Fruit fly (Drosophila melanogaster) whole organism, embryonic: ENCODE results near the gene Gr63a.

Experiments used
- CG10147 ChIP-seq: fragments of 200-800 bp; sonication (Bioruptor generic); optimal IDR thresholded peaks from 2 replicates; lab custom pipeline; 2019; ENCODE audit warnings: missing biosample characterization, mild to moderate bottlenecking, missing genetic modification characterization, moderate library complexity
- CG10959 ChIP-seq: fragments of 200-800 bp; sonication (Bioruptor generic); IDR thresholded peaks from 2 replicates; pipeline ENCODE4 v1.3.6; 2022; ENCODE audit warnings: missing biosample characterization, missing genetic modification characterization
- CG11723 ChIP-seq: fragments of 200-800 bp; sonication (Bioruptor generic); optimal IDR thresholded peaks from 2 replicates; lab custom pipeline; 2017; ENCODE audit warnings: missing biosample characterization, mild to moderate bottlenecking, missing genetic modification characterization
- CG12391 ChIP-seq: fragments of 200-800 bp; sonication (Bioruptor generic); optimal IDR thresholded peaks from 3 replicates; lab custom pipeline; 2018; ENCODE audit warnings: missing biosample characterization, mild to moderate bottlenecking, missing genetic modification characterization, moderate library complexity
- CG15073 ChIP-seq: fragments of 200-800 bp; sonication (Bioruptor generic); optimal IDR thresholded peaks from 2 replicates; lab custom pipeline; 2016; ENCODE audit warnings: missing biosample characterization, missing genetic modification characterization
- CG15601 ChIP-seq: fragments of 200-800 bp; sonication (Bioruptor generic); optimal IDR thresholded peaks from 3 replicates; lab custom pipeline; 2019; ENCODE audit warnings: missing biosample characterization, mild to moderate bottlenecking, missing genetic modification characterization, moderate library complexity
- CG16863 ChIP-seq: fragments of 200-800 bp; sonication (Bioruptor generic); optimal IDR thresholded peaks from 3 replicates; lab custom pipeline; 2016; ENCODE audit warnings: missing biosample characterization, missing genetic modification characterization
- CG17328 ChIP-seq: fragments of 200-800 bp; sonication (Bioruptor generic); IDR thresholded peaks from 2 replicates; pipeline ENCODE4 v1.3.6; 2022; ENCODE audit warnings: missing biosample characterization, missing genetic modification characterization
- CG17385 ChIP-seq: fragments of 200-800 bp; sonication (Bioruptor generic); optimal IDR thresholded peaks from 3 replicates; lab custom pipeline; 2018; ENCODE audit warnings: missing biosample characterization, mild to moderate bottlenecking, missing genetic modification characterization
- CG17568 ChIP-seq: fragments of 200-800 bp; sonication (Bioruptor generic); optimal IDR thresholded peaks from 2 replicates; lab custom pipeline; 2018; ENCODE audit warnings: missing biosample characterization, mild to moderate bottlenecking, missing genetic modification characterization, moderate library complexity
- CG1792 ChIP-seq: fragments of 200-800 bp; sonication (Bioruptor generic); optimal IDR thresholded peaks from 2 replicates; lab custom pipeline; 2016; ENCODE audit warnings: missing biosample characterization, missing genetic modification characterization
- CG18764 ChIP-seq: fragments of 200-800 bp; sonication (Bioruptor generic); optimal IDR thresholded peaks from 3 replicates; lab custom pipeline; 2016; ENCODE audit warnings: missing biosample characterization, missing genetic modification characterization
- CG3065 ChIP-seq: fragments of 200-800 bp; sonication (Bioruptor generic); optimal IDR thresholded peaks from 2 replicates; lab custom pipeline; 2016; ENCODE audit warnings: missing biosample characterization, missing genetic modification characterization
- CG3163 ChIP-seq: fragments of 200-800 bp; sonication (Bioruptor generic); optimal IDR thresholded peaks from 3 replicates; lab custom pipeline; 2016; ENCODE audit warnings: missing biosample characterization, missing genetic modification characterization
- CG4854 ChIP-seq: fragments of 200-800 bp; sonication (Bioruptor generic); optimal IDR thresholded peaks from 2 replicates; lab custom pipeline; 2016; ENCODE audit warnings: missing biosample characterization, missing genetic modification characterization, inconsistent platforms
- CG7839 ChIP-seq: fragments of 200-800 bp; sonication (Bioruptor generic); optimal IDR thresholded peaks from 3 replicates; lab custom pipeline; 2018; ENCODE audit warnings: missing biosample characterization, mild to moderate bottlenecking, missing genetic modification characterization, moderate library complexity
- CG8089 ChIP-seq: fragments of 200-800 bp; sonication (Bioruptor generic); optimal IDR thresholded peaks from 3 replicates; lab custom pipeline; 2016; ENCODE audit warnings: missing biosample characterization, missing genetic modification characterization
- CG8290 ChIP-seq, 3 experiments: fragments of 200-800 bp; sonication (Bioruptor generic); optimal IDR thresholded peaks; 2 replicates each; lab custom pipeline; 2016 to 2019; ENCODE audit warnings: missing biosample characterization in 3 of 3, missing genetic modification characterization in 3 of 3, mild to moderate bottlenecking in 2 of 3, moderate library complexity in 1 of 3
- CG9727 ChIP-seq: fragments of 200-800 bp; sonication (Bioruptor generic); optimal IDR thresholded peaks from 3 replicates; lab custom pipeline; 2017; ENCODE audit warnings: missing biosample characterization, mild to moderate bottlenecking, missing genetic modification characterization
- CG9876 ChIP-seq: fragments of 200-800 bp; sonication (Bioruptor generic); optimal IDR thresholded peaks from 2 replicates; lab custom pipeline; 2016; ENCODE audit warnings: missing biosample characterization, missing genetic modification characterization
- Dbx ChIP-seq: fragments of 200-800 bp; sonication (Bioruptor generic); IDR thresholded peaks from 3 replicates; pipeline ENCODE4 v1.3.6; 2022; ENCODE audit warnings: missing biosample characterization, missing genetic modification characterization
- Dfd ChIP-seq, 2 experiments: fragments of >200 bp; optimal IDR thresholded peaks; 2 replicates each; lab custom pipeline; 2017; ENCODE audit warnings: missing biosample characterization in 2 of 2, missing genetic modification characterization in 2 of 2
- Gug ChIP-seq: fragments of 200-800 bp; sonication (Bioruptor generic); IDR thresholded peaks from 4 replicates; pipeline ENCODE4 v1.3.6; 2022; ENCODE audit warnings: missing biosample characterization, missing genetic modification characterization
- Hey ChIP-seq: fragments of 200-800 bp; sonication (Bioruptor generic); optimal IDR thresholded peaks from 3 replicates; lab custom pipeline; 2018; ENCODE audit warnings: missing biosample characterization, mild to moderate bottlenecking, missing genetic modification characterization
- Hmr ChIP-seq: fragments of 200-800 bp; sonication (Bioruptor generic); optimal IDR thresholded peaks from 3 replicates; lab custom pipeline; 2017; ENCODE audit warnings: mild to moderate bottlenecking, missing biosample characterization, missing genetic modification reagents, missing genetic modification characterization
- MTF-1 ChIP-seq: fragments of 200-800 bp; sonication (Bioruptor generic); optimal IDR thresholded peaks from 2 replicates; lab custom pipeline; 2018; ENCODE audit warnings: missing biosample characterization, mild to moderate bottlenecking, missing genetic modification characterization, borderline replicate concordance
- NC2α ChIP-seq: fragments of 200-800 bp; sonication (Bioruptor generic); optimal IDR thresholded peaks from 2 replicates; lab custom pipeline; 2016; ENCODE audit warnings: missing biosample characterization, missing genetic modification characterization
- NfI ChIP-seq: fragments of 200-800 bp; sonication (Bioruptor generic); optimal IDR thresholded peaks from 3 replicates; lab custom pipeline; 2018; ENCODE audit warnings: missing biosample characterization, mild to moderate bottlenecking, missing genetic modification characterization, moderate library complexity
- Oli ChIP-seq: fragments of 200-800 bp; sonication (Bioruptor generic); optimal IDR thresholded peaks from 2 replicates; lab custom pipeline; 2018; ENCODE audit warnings: missing biosample characterization, mild to moderate bottlenecking, missing genetic modification characterization, moderate library complexity
- Sry-β ChIP-seq: fragments of 200-800 bp; sonication (Bioruptor generic); optimal IDR thresholded peaks from 2 replicates; lab custom pipeline; 2018; ENCODE audit warnings: missing biosample characterization, mild to moderate bottlenecking, missing genetic modification characterization, moderate library complexity
- ara ChIP-seq: fragments of 200-800 bp; sonication (Bioruptor generic); IDR thresholded peaks from 2 replicates; pipeline ENCODE4 v1.3.6; 2022; ENCODE audit warnings: missing biosample characterization, missing genetic modification characterization
- ase ChIP-seq: fragments of 200-800 bp; sonication (Bioruptor generic); IDR thresholded peaks from 3 replicates; pipeline ENCODE4 v1.3.6; 2022; ENCODE audit warnings: missing biosample characterization, missing genetic modification characterization
- bbx ChIP-seq: fragments of 200-800 bp; sonication (Bioruptor generic); IDR thresholded peaks from 2 replicates; pipeline ENCODE4 v1.3.6; 2022; ENCODE audit warnings: missing biosample characterization, missing genetic modification characterization; ENCODE audit not compliant: partially characterized antibody
- bigmax ChIP-seq: fragments of 200-800 bp; sonication (Bioruptor generic); optimal IDR thresholded peaks from 2 replicates; lab custom pipeline; 2018; ENCODE audit warnings: missing biosample characterization, mild to moderate bottlenecking, missing genetic modification characterization
- chinmo ChIP-seq: fragments of 200-800 bp; sonication (Bioruptor generic); IDR thresholded peaks from 4 replicates; pipeline ENCODE4 v1.3.6; 2022; ENCODE audit warnings: missing biosample characterization, missing genetic modification characterization; ENCODE audit not compliant: partially characterized antibody
- corto ChIP-seq: fragments of 200-800 bp; sonication (Bioruptor generic); optimal IDR thresholded peaks from 2 replicates; lab custom pipeline; 2016; ENCODE audit warnings: missing biosample characterization, mild to moderate bottlenecking, missing genetic modification characterization, moderate library complexity
- dimm ChIP-seq: fragments of 200-800 bp; sonication (Bioruptor generic); IDR thresholded peaks from 2 replicates; pipeline ENCODE4 v1.3.6; 2022; ENCODE audit warnings: missing biosample characterization, missing genetic modification characterization
- exex ChIP-seq: fragments of 200-800 bp; sonication (Bioruptor generic); optimal IDR thresholded peaks from 4 replicates; lab custom pipeline; 2018; ENCODE audit warnings: missing biosample characterization, mild to moderate bottlenecking, missing genetic modification characterization, moderate library complexity
- fd64A ChIP-seq: fragments of 200-800 bp; sonication (Bioruptor generic); optimal IDR thresholded peaks from 3 replicates; lab custom pipeline; 2018; ENCODE audit warnings: missing biosample characterization, mild to moderate bottlenecking, missing genetic modification characterization
- insv ChIP-seq, 2 experiments: fragments of 200-800 bp; sonication (Bioruptor generic); optimal IDR thresholded peaks; 3 replicates each; lab custom pipeline; 2016 to 2018; ENCODE audit warnings: missing biosample characterization in 2 of 2, missing genetic modification characterization in 2 of 2
- klu ChIP-seq: fragments of 200-800 bp; sonication (Bioruptor generic); IDR thresholded peaks from 2 replicates; pipeline ENCODE4 v1.3.6; 2022; ENCODE audit warnings: missing biosample characterization, missing genetic modification characterization
- lmd ChIP-seq: fragments of 200-800 bp; sonication (Bioruptor generic); IDR thresholded peaks from 2 replicates; pipeline ENCODE4 v1.3.6; 2022; ENCODE audit warnings: missing biosample characterization, missing genetic modification characterization
- nerfin-1 ChIP-seq: fragments of 200-800 bp; sonication (Bioruptor generic); optimal IDR thresholded peaks from 3 replicates; lab custom pipeline; 2019; ENCODE audit warnings: missing biosample characterization, mild to moderate bottlenecking, missing genetic modification characterization, moderate library complexity
- pros ChIP-seq: fragments of 200-800 bp; sonication (Bioruptor generic); optimal IDR thresholded peaks from 3 replicates; lab custom pipeline; 2019; ENCODE audit warnings: missing biosample characterization, mild to moderate bottlenecking, missing genetic modification characterization, moderate library complexity
- ssp ChIP-seq: fragments of 200-800 bp; sonication (Bioruptor generic); IDR thresholded peaks from 2 replicates; pipeline ENCODE4 v1.3.6; 2022; ENCODE audit warnings: missing biosample characterization, missing genetic modification characterization
- sug ChIP-seq: fragments of 200-800 bp; optimal IDR thresholded peaks from 2 replicates; lab custom pipeline; 2019; ENCODE audit warnings: missing biosample characterization, mild to moderate bottlenecking, missing genetic modification characterization, moderate library complexity
- tna ChIP-seq: fragments of 200-800 bp; sonication (Bioruptor generic); IDR thresholded peaks from 2 replicates; pipeline ENCODE4 v1.3.6; 2022; ENCODE audit warnings: missing biosample characterization, missing genetic modification characterization; ENCODE audit not compliant: partially characterized antibody
- vvl ChIP-seq: fragments of 200-800 bp; sonication (Bioruptor generic); IDR thresholded peaks from 2 replicates; pipeline ENCODE4 v1.3.6; 2022; ENCODE audit warnings: missing biosample characterization, missing genetic modification characterization
- zf30C ChIP-seq: fragments of 200-800 bp; sonication (Bioruptor generic); optimal IDR thresholded peaks from 3 replicates; lab custom pipeline; 2018; ENCODE audit warnings: missing biosample characterization, mild to moderate bottlenecking, missing genetic modification characterization

Gr63a gene

dm6 chr3L:3902491-3903198 lies 6.2 kb upstream of the Gr63a start, which contains the start of gene Ubi-p63E (continued):
- TF ChIP-seq CG10147 (GFP tag; lab: Kevin White, UChicago): peak; percentile 2
- peak; percentile 30 for TF ChIP-seq CG18764 (GFP tag; lab: Kevin White, UChicago)
- no peak for TF ChIP-seq Dfd (GFP tag; optimal IDR thresholded peaks at IDR 0.05; lab: Kevin White, UChicago)
- peak; percentile 39 for TF ChIP-seq nerfin-1 (tag; lab: Kevin White, UChicago)
- no peak for TF ChIP-seq CG3065 (GFP tag; lab: Kevin White, UChicago)
- TF ChIP-seq Hmr (GFP tag; lab: Kevin White, UChicago): peak; percentile 46
- peak; percentile 35 for TF ChIP-seq CG8089 (GFP tag; lab: Kevin White, UChicago)
- no peak for TF ChIP-seq CG10959 (GFP tag; lab: Robert Waterston, UW)
- TF ChIP-seq ssp: no peak
- TF ChIP-seq CG9876 (GFP tag; lab: Kevin White, UChicago): peak; percentile 21
- peak; percentile 40 for TF ChIP-seq CG3163 (GFP tag; lab: Kevin White, UChicago)
- TF ChIP-seq zf30C (GFP tag; lab: Kevin White, UChicago): peak; percentile 98
- no peak for TF ChIP-seq CG17568 (GFP tag; lab: Kevin White, UChicago)
- peak; percentile 72 for TF ChIP-seq CG12391 (tag; lab: Kevin White, UChicago)
- peak; percentile 12 for TF ChIP-seq sug (tag; lab: Kevin White, UChicago)
- TF ChIP-seq klu (GFP tag; lab: Robert Waterston, UW): no peak
- TF ChIP-seq exex (tag; lab: Kevin White, UChicago): peak; percentile 90
- peak; percentile 55 for TF ChIP-seq Oli (tag; lab: Kevin White, UChicago)
- TF ChIP-seq MTF-1 (GFP tag; lab: Kevin White, UChicago): peak; percentile 70
- TF ChIP-seq CG7839 (tag; lab: Kevin White, UChicago): peak; percentile 70
- TF ChIP-seq Hey (tag; lab: Kevin White, UChicago): no peak
- no peak for TF ChIP-seq chinmo (GFP tag; lab: Robert Waterston, UW)
- TF ChIP-seq tna (GFP tag; lab: Robert Waterston, UW): no peak
- no peak for TF ChIP-seq ase (GFP tag; lab: Robert Waterston, UW)
- TF ChIP-seq CG15601: peak; percentile 5
- TF ChIP-seq CG8290 (GFP tag; optimal IDR thresholded peaks at IDR 0.05; lab: Kevin White, UChicago): peak; percentile 36
- TF ChIP-seq CG8290 (tag; optimal IDR thresholded peaks at IDR 0.05; lab: Kevin White, UChicago): peak in 1 of 2 experiments; percentile 76
- TF ChIP-seq dimm: no peak
- TF ChIP-seq NC2α (GFP tag; lab: Kevin White, UChicago): peak; percentile 24
- TF ChIP-seq lmd: no peak
- peak; percentile 55 for TF ChIP-seq NfI (GFP tag; lab: Kevin White, UChicago)
- TF ChIP-seq bbx (GFP tag; lab: Robert Waterston, UW): no peak
- TF ChIP-seq fd64A: no peak
- peak; percentile 13 for TF ChIP-seq CG4854 (GFP tag; lab: Kevin White, UChicago)
- TF ChIP-seq CG1792: peak; percentile 51
- TF ChIP-seq Sry-β (GFP tag; lab: Kevin White, UChicago): no peak
- no peak for TF ChIP-seq pros (GFP tag; lab: Kevin White, UChicago)
- TF ChIP-seq CG16863 (GFP tag; lab: Kevin White, UChicago): peak; percentile 26
- TF ChIP-seq corto (GFP tag; lab: Kevin White, UChicago): no peak
- TF ChIP-seq CG15073 (GFP tag; lab: Kevin White, UChicago): no peak
- TF ChIP-seq CG11723 (GFP tag; lab: Kevin White, UChicago): peak; percentile 31
- peak; percentile 40; the same call in 2 of the 4 replicates for TF ChIP-seq Gug (GFP tag; lab: Robert Waterston, UW)
- TF ChIP-seq CG9727 (GFP tag; lab: Kevin White, UChicago): peak; percentile 74
- no peak for TF ChIP-seq CG17328
- peak in 1 of 2 experiments; percentile 35 for TF ChIP-seq insv (GFP tag; optimal IDR thresholded peaks at IDR 0.05; lab: Kevin White, UChicago)
- no peak for TF ChIP-seq vvl (GFP tag; lab: Robert Waterston, UW)
- peak; percentile 21 for TF ChIP-seq bigmax (GFP tag; lab: Kevin White, UChicago)
- TF ChIP-seq ara (GFP tag; lab: Robert Waterston, UW): no peak
- TF ChIP-seq Dbx: no peak
- peak; percentile 49 for TF ChIP-seq CG17385
